Worm (Caenorhabditis elegans): Measurements from ENCODE around the gene C07A9.5.
A peak's percentile ranks its signal among the peaks of the same experiment; 100 is the strongest.

The C07A9.5 gene

DNA sequence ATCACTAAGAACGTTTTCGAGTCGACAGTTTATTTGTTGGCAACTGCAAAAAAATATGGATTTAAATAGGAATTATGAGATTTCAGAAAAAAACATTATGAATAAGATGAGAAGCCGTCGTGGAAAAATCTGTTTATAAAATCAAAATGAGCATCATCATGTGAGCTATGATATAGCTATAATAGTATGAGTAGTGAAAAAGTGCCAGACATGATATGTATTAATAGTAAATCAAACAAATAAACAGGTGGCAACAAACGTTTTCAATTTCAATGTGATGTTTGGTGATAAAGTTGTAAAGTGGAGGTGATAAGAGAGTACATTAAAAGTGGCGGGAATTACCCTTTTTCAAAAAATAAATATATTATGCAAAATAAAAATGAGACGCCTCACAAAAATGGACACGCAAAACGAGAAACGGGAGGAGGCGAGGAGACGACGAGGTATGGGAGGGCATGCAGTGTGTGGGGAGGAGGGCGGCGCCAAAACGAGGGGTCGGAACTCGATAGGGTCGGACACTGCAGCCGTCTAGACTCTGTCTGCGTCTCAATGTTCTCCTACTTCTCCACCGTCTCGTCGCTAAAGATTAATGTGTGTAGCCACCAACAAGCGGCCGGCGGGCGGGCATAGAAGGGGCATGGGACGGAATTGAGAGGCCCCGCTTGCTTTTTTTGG is 14.9 kb downstream of the C07A9.5 start, which contains the start of gene C07A9.9 (continued):
- TF ChIP-seq ceh-88 (GFP tag; IDR thresholded peaks at IDR 0.05) (no peak), nhr-76 (tag; optimal IDR thresholded peaks at IDR 0.05) (no peak), fkh-8 (tag; optimal IDR thresholded peaks at IDR 0.05) (peak; percentile 84), ama-1 (optimal IDR thresholded peaks at IDR 0.05) (no peak), elt-3 (tag; optimal IDR thresholded peaks at IDR 0.05) (peak in 2 of 6 experiments; percentile 8 to 31), nhr-12 (tag; optimal IDR thresholded peaks at IDR 0.05) (no peak), zag-1 (tag; optimal IDR thresholded peaks at IDR 0.05) (no peak), irx-1 (tag; optimal IDR thresholded peaks at IDR 0.05) (peak; percentile 50), sup-37 (GFP tag; optimal IDR thresholded peaks at IDR 0.05) (no peak), xbp-1 (tag; optimal IDR thresholded peaks at IDR 0.05) (peak; percentile 23), unc-130 (tag; optimal IDR thresholded peaks at IDR 0.05) (no peak), rnt-1 (tag; optimal IDR thresholded peaks at IDR 0.05) (peak; percentile 57), ztf-11 (tag; optimal IDR thresholded peaks at IDR 0.05) (peak in 1 of 2 experiments; percentile 50), dsc-1 (tag; optimal IDR thresholded peaks at IDR 0.05) (peak; percentile 53), jun-1 (tag; optimal IDR thresholded peaks at IDR 0.05) (peak; percentile 64), C34B4.2 (tag; optimal IDR thresholded peaks at IDR 0.05) (no peak), efl-1 (optimal IDR thresholded peaks at IDR 0.05) (peak; percentile 44 to 61), efl-1 (GFP tag; optimal IDR thresholded peaks at IDR 0.05 in 1 of 2) (peak; percentile 24 to 93), lin-39 (tag; optimal IDR thresholded peaks at IDR 0.05) (no peak), nhr-85 (tag) (peak; percentile 86), nhr-71 (tag; optimal IDR thresholded peaks at IDR 0.05) (peak; percentile 83), aly-2 (tag; optimal IDR thresholded peaks at IDR 0.05) (no peak), isw-1 (GFP tag; IDR thresholded peaks at IDR 0.05) (peak; percentile 44), ceh-82 (tag; optimal IDR thresholded peaks at IDR 0.05) (peak; percentile 6 to 84 (median 31)), egl-27 (tag; optimal IDR thresholded peaks at IDR 0.05) (peak in 1 of 2 experiments; percentile 33), lin-15B (tag; optimal IDR thresholded peaks at IDR 0.05) (no peak), mab-9 (GFP tag; IDR thresholded peaks at IDR 0.05) (peak; percentile 51; the same call in 1 of the 2 replicates)

DNA sequence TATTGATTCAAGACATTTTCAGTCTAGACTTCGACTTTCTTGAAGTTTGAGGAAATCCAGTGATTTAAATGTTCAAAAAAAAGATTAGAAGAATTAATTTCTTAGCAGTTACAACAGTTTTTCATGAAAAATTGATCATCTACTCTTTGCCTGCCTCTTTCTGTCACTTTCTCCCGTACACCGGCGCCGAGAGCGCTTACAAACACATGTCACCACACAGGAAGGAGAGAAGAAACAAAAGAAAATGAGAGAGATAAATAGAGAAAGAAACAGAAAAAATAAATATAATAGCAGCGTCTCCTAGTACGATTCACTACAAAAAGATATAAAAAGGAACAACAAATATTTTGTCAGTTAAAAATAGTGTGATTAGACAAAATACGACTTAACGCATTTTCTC is 16.0 kb downstream of the C07A9.5 start:
- TF ChIP-seq fkh-4 (tag; optimal IDR thresholded peaks at IDR 0.05; ENCODE audit: borderline replicate concordance), result no peak
- TF ChIP-seq lin-14 (GFP tag; optimal IDR thresholded peaks at IDR 0.05), result peak; percentile 44
- TF ChIP-seq elt-3 (tag; optimal IDR thresholded peaks at IDR 0.05), result peak in 1 of 6 experiments; percentile 22
- TF ChIP-seq unc-86 (tag; optimal IDR thresholded peaks at IDR 0.05), result no peak
- no peak for TF ChIP-seq dpl-1 (GFP tag; optimal IDR thresholded peaks at IDR 0.05)
- no peak for TF ChIP-seq nhr-77 (tag; optimal IDR thresholded peaks at IDR 0.05)
- TF ChIP-seq lsy-2 (tag; optimal IDR thresholded peaks at IDR 0.05), result peak in 1 of 2 experiments; percentile 40
- peak; percentile 22 for TF ChIP-seq rnt-1 (tag; optimal IDR thresholded peaks at IDR 0.05)
- peak in 1 of 2 experiments; percentile 0 for TF ChIP-seq efl-1 (optimal IDR thresholded peaks at IDR 0.05)
- TF ChIP-seq efl-1 (GFP tag; optimal IDR thresholded peaks at IDR 0.05 in 1 of 2), result peak in 1 of 2 experiments; percentile 78
- TF ChIP-seq lin-15B (tag; optimal IDR thresholded peaks at IDR 0.05), result no peak
- TF ChIP-seq nhr-90 (tag; optimal IDR thresholded peaks at IDR 0.05; ENCODE audit: poor library complexity), result no peak
- TF ChIP-seq hpl-2 (GFP tag; optimal IDR thresholded peaks at IDR 0.05), result no peak
- no peak for TF ChIP-seq C16A3.4 (tag; optimal IDR thresholded peaks at IDR 0.05)
- TF ChIP-seq mdl-1 (tag; optimal IDR thresholded peaks at IDR 0.05), result peak in 1 of 2 experiments; percentile 46
- no peak for TF ChIP-seq nhr-71 (tag; optimal IDR thresholded peaks at IDR 0.05)
- peak; percentile 7 for TF ChIP-seq snu-23 (GFP tag; optimal IDR thresholded peaks at IDR 0.05)
- TF ChIP-seq egl-27 (tag; optimal IDR thresholded peaks at IDR 0.05), result no peak
- TF ChIP-seq tlp-1 (tag; optimal IDR thresholded peaks at IDR 0.05), result no peak
- TF ChIP-seq C04F5.9 (tag; optimal IDR thresholded peaks at IDR 0.05), result no peak
- no peak for TF ChIP-seq swsn-7 (tag; optimal IDR thresholded peaks at IDR 0.05)
- TF ChIP-seq blmp-1 (tag; optimal IDR thresholded peaks at IDR 0.05), result peak; percentile 97
- no peak for TF ChIP-seq Y116A8C.19 (tag; optimal IDR thresholded peaks at IDR 0.05; ENCODE audit: borderline replicate concordance)
- no peak for TF ChIP-seq grh-1 (GFP tag; IDR thresholded peaks at IDR 0.05)
- no peak for TF ChIP-seq pag-3 (tag; optimal IDR thresholded peaks at IDR 0.05; ENCODE audit: borderline replicate concordance, insufficient read depth)
- TF ChIP-seq fkh-8 (tag; optimal IDR thresholded peaks at IDR 0.05), result no peak
- peak; percentile 37 for TF ChIP-seq dsc-1 (tag; optimal IDR thresholded peaks at IDR 0.05)
- no peak for TF ChIP-seq nhr-47 (tag; optimal IDR thresholded peaks at IDR 0.05)
- TF ChIP-seq F16B12.6 (tag; optimal IDR thresholded peaks at IDR 0.05), result no peak

Data from whole organism, L1 larva.